Fruit fly (Drosophila melanogaster) whole organism: ENCODE data around the gene Xrp1.

Experiments
- CG8478 ChIP-seq: fragments of >200 bp; optimal IDR thresholded peaks from 2 replicates; lab custom pipeline; 2018; ENCODE audit warnings: inconsistent platforms
- Dll ChIP-seq: fragments of >200 bp; optimal IDR thresholded peaks from 2 replicates; lab custom pipeline; 2017
- EcR ChIP-seq, 2 experiments: fragments of >200 bp; optimal IDR thresholded peaks; 2 replicates each; lab custom pipeline; 2017; ENCODE audit warnings: missing biosample characterization in 2 of 2, missing genetic modification characterization in 2 of 2, missing genetic modification reagents in 2 of 2
- pan ChIP-seq: fragments of >200 bp; optimal IDR thresholded peaks from 2 replicates; lab custom pipeline; 2017
- psq ChIP-seq: fragments of >200 bp; optimal IDR thresholded peaks from 2 replicates; lab custom pipeline; 2017
- usp ChIP-seq: fragments of >200 bp; optimal IDR thresholded peaks from 2 replicates; lab custom pipeline; 2017; ENCODE audit warnings: missing biosample characterization, missing genetic modification characterization, mixed read lengths

dm6 chr3R:18964819-18965218 lies 50.1 kb downstream of the Xrp1 start:
- TF ChIP-seq pan (lab: Kevin White, UChicago): no peak
- TF ChIP-seq Dll (lab: Kevin White, UChicago): no peak
- no peak for TF ChIP-seq CG8478 (lab: Kevin White, UChicago)
- TF ChIP-seq usp: no peak
- TF ChIP-seq psq (lab: Kevin White, UChicago): no peak
- TF ChIP-seq EcR (GFP tag; optimal IDR thresholded peaks at IDR 0.05; lab: Kevin White, UChicago): no peak
